Worm (Caenorhabditis elegans) whole organism, L4/young adult: ENCODE results near the gene nhr-103.

ENCODE experiments used
- W03F9.2 ChIP-seq: fragments of 150-350 bp; optimal IDR thresholded peaks from 2 replicates; lab custom pipeline; 2014; ENCODE audit warnings: missing biosample characterization, missing genetic modification characterization
- dao-5 ChIP-seq: sonication (generic microtip); optimal IDR thresholded peaks from 2 replicates; lab custom pipeline; 2016; ENCODE audit warnings: missing genotype, missing genetic modification characterization, moderate library complexity, missing compliant biosample characterization
- him-1 ChIP-seq: sonication (generic microtip); optimal IDR thresholded peaks from 2 replicates; lab custom pipeline; 2016; ENCODE audit warnings: missing genotype, missing genetic modification reagents, missing genetic modification characterization, missing compliant biosample characterization

DNA sequence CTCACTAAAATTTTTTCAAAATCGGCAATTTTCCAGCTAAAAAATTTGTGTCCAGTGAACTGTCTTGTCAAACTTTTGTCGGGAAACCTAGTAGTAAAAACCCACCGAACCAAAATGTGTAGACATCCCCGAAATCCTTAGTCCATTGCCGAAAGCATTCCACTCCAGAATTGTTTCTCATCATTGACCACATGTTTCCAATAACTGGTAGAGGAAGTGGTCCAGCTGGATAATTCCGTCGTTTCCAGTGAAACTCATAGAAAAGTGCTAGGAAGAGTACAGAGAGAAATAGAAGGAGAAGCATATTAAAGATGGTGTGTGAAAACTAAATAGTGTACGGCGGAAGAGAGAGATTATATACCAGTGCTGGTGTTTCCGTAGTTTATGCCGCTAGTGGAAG lies 21.1 kb upstream of the nhr-103 start, which contains the start of gene cyp-33C12:
- no peak for TF ChIP-seq dao-5 (tag; lab: Kevin White, UChicago)
- TF ChIP-seq W03F9.2 (tag; lab: Kevin White, UChicago) = no peak
- TF ChIP-seq him-1 (tag; lab: Kevin White, UChicago) = no peak
